Fruit fly (Drosophila melanogaster) whole organism, embryonic: ENCODE results near the gene Cyp311a1.

ENCODE experiments used
- ATbp ChIP-seq: fragments of 200-800 bp; sonication (Bioruptor generic); optimal IDR thresholded peaks from 2 replicates; lab custom pipeline; 2017; ENCODE audit warnings: missing biosample characterization, mild to moderate bottlenecking, missing genetic modification characterization, missing genetic modification reagents
- Atf6 ChIP-seq: fragments of 200-800 bp; sonication (Bioruptor generic); IDR thresholded peaks from 2 replicates; pipeline ENCODE4 v1.3.6; 2022; ENCODE audit warnings: missing biosample characterization, missing genetic modification characterization
- CG10959 ChIP-seq: fragments of 200-800 bp; sonication (Bioruptor generic); IDR thresholded peaks from 2 replicates; pipeline ENCODE4 v1.3.6; 2022; ENCODE audit warnings: missing biosample characterization, missing genetic modification characterization
- CG11504 ChIP-seq: fragments of 200-800 bp; sonication (Bioruptor generic); optimal IDR thresholded peaks from 3 replicates; lab custom pipeline; 2019; ENCODE audit warnings: missing biosample characterization, mild to moderate bottlenecking, missing genetic modification characterization, moderate library complexity
- CG11695 ChIP-seq: fragments of 200-800 bp; sonication (Bioruptor generic); IDR thresholded peaks from 3 replicates; pipeline ENCODE4 v1.3.6; 2022; ENCODE audit warnings: missing biosample characterization, missing genetic modification characterization
- CG12071 ChIP-seq: fragments of 200-800 bp; sonication (Bioruptor generic); optimal IDR thresholded peaks from 3 replicates; lab custom pipeline; 2018; ENCODE audit warnings: missing biosample characterization, mild to moderate bottlenecking, missing genetic modification characterization
- CG12769 ChIP-seq: fragments of 200-800 bp; sonication (Bioruptor generic); optimal IDR thresholded peaks from 2 replicates; lab custom pipeline; 2019; ENCODE audit warnings: missing biosample characterization, mild to moderate bottlenecking, missing genetic modification characterization, moderate library complexity
- CG14667 ChIP-seq: fragments of 200-800 bp; sonication (Bioruptor generic); IDR thresholded peaks from 2 replicates; pipeline ENCODE4 v1.3.6; 2022; ENCODE audit warnings: missing biosample characterization, missing genetic modification characterization
- CG16779 ChIP-seq: fragments of 200-800 bp; sonication (Bioruptor generic); IDR thresholded peaks from 2 replicates; pipeline ENCODE4 v1.3.6; 2022; ENCODE audit warnings: missing biosample characterization, missing genetic modification characterization
- CG18011 ChIP-seq: fragments of 200-800 bp; sonication (Bioruptor generic); optimal IDR thresholded peaks from 2 replicates; lab custom pipeline; 2017; ENCODE audit warnings: missing biosample characterization, missing genetic modification characterization, mild to moderate bottlenecking, moderate library complexity, missing genotype
- CG1832 ChIP-seq: fragments of 200-800 bp; sonication (Bioruptor generic); optimal IDR thresholded peaks from 2 replicates; lab custom pipeline; 2017; ENCODE audit warnings: missing biosample characterization, mild to moderate bottlenecking, missing genetic modification characterization, inconsistent platforms
- CG2116 ChIP-seq: fragments of 200-800 bp; sonication (Bioruptor generic); optimal IDR thresholded peaks from 3 replicates; lab custom pipeline; 2018; ENCODE audit warnings: missing biosample characterization, mild to moderate bottlenecking, missing genetic modification characterization
- CG4424 ChIP-seq: fragments of 200-800 bp; sonication (Bioruptor generic); optimal IDR thresholded peaks from 3 replicates; lab custom pipeline; 2016; ENCODE audit warnings: missing biosample characterization, missing genetic modification characterization
- CG4730 ChIP-seq: fragments of 200-800 bp; sonication (Bioruptor generic); IDR thresholded peaks from 2 replicates; pipeline ENCODE4 v1.3.6; 2022; ENCODE audit warnings: missing biosample characterization, missing genetic modification characterization
- CG6791 ChIP-seq: fragments of 200-800 bp; sonication (Bioruptor generic); IDR thresholded peaks from 3 replicates; pipeline ENCODE4 v1.3.6; 2022; ENCODE audit warnings: missing biosample characterization, missing genetic modification characterization; ENCODE audit not compliant: partially characterized antibody
- CG9215 ChIP-seq: fragments of 200-800 bp; sonication (Bioruptor generic); IDR thresholded peaks from 2 replicates; pipeline ENCODE4 v1.3.6; 2022; ENCODE audit warnings: missing biosample characterization, missing genetic modification characterization
- CkIIα-i1 ChIP-seq: fragments of 200-800 bp; sonication (Bioruptor generic); IDR thresholded peaks from 2 replicates; pipeline ENCODE4 v1.3.6; 2022; ENCODE audit warnings: missing biosample characterization, missing genetic modification characterization
- Doc2 ChIP-seq: fragments of 200-800 bp; sonication (Bioruptor generic); IDR thresholded peaks from 2 replicates; pipeline ENCODE4 v1.3.6; 2022; ENCODE audit warnings: missing biosample characterization, missing genetic modification characterization
- Doc3 ChIP-seq: fragments of 200-800 bp; sonication (Bioruptor generic); IDR thresholded peaks from 3 replicates; pipeline ENCODE4 v1.3.6; 2022; ENCODE audit warnings: missing biosample characterization, missing genetic modification characterization; ENCODE audit not compliant: partially characterized antibody
- Dref ChIP-seq: fragments of 200-800 bp; sonication (Bioruptor generic); IDR thresholded peaks from 2 replicates; pipeline ENCODE4 v1.3.6; 2022; ENCODE audit warnings: missing biosample characterization, missing genetic modification characterization
- Drgx ChIP-seq: fragments of 200-800 bp; sonication (Bioruptor generic); IDR thresholded peaks from 2 replicates; pipeline ENCODE4 v1.3.6; 2022; ENCODE audit warnings: missing biosample characterization, missing genetic modification characterization
- E2f1 ChIP-seq: fragments of 200-800 bp; sonication (Bioruptor generic); IDR thresholded peaks from 2 replicates; pipeline ENCODE4 v1.3.6; 2022; ENCODE audit warnings: missing biosample characterization, missing genetic modification characterization
- Fer1 ChIP-seq: fragments of 200-800 bp; sonication (Bioruptor generic); optimal IDR thresholded peaks from 2 replicates; lab custom pipeline; 2017; ENCODE audit warnings: missing biosample characterization, mild to moderate bottlenecking, missing genetic modification characterization
- Lpt ChIP-seq: fragments of >200 bp; optimal IDR thresholded peaks from 2 replicates; lab custom pipeline; 2018; ENCODE audit warnings: missing biosample characterization, missing genetic modification characterization
- NK7.1 ChIP-seq: fragments of 200-800 bp; sonication (Bioruptor generic); optimal IDR thresholded peaks from 3 replicates; lab custom pipeline; 2016; ENCODE audit warnings: missing biosample characterization, missing genetic modification characterization
- Nf-YA ChIP-seq: fragments of 200-800 bp; sonication (Bioruptor generic); IDR thresholded peaks from 2 replicates; pipeline ENCODE4 v1.3.6; 2022; ENCODE audit warnings: missing biosample characterization, missing genetic modification characterization
- Oli ChIP-seq: fragments of 200-800 bp; sonication (Bioruptor generic); optimal IDR thresholded peaks from 2 replicates; lab custom pipeline; 2018; ENCODE audit warnings: missing biosample characterization, mild to moderate bottlenecking, missing genetic modification characterization, moderate library complexity
- Pdp1 ChIP-seq, 2 experiments: fragments of 200-800 bp; sonication (Bioruptor generic); optimal IDR thresholded peaks; 3 replicates each; lab custom pipeline; 2016; ENCODE audit warnings: missing biosample characterization in 2 of 2, missing genetic modification characterization in 2 of 2, mild to moderate bottlenecking in 1 of 2, moderate library complexity in 1 of 2
- Scr ChIP-seq: fragments of 200-800 bp; sonication (Bioruptor generic); IDR thresholded peaks from 2 replicates; pipeline ENCODE4 v1.3.6; 2022; ENCODE audit warnings: missing biosample characterization, missing genetic modification characterization; ENCODE audit not compliant: partially characterized antibody
- Taf1 ChIP-seq: fragments of 200-800 bp; sonication (Bioruptor generic); IDR thresholded peaks from 2 replicates; pipeline ENCODE4 v1.3.6; 2022; ENCODE audit warnings: missing biosample characterization, missing genetic modification characterization
- Trl ChIP-seq, 3 experiments: fragments of >200 bp in 2 of 3; fragments of 200-800 bp in 1 of 3; sonication (Bioruptor generic) in 1 of 3; optimal IDR thresholded peaks; 2 replicates in 1 of 3; 3 replicates in 2 of 3; lab custom pipeline; 2016 to 2017; ENCODE audit warnings: missing biosample characterization in 1 of 3, missing genetic modification characterization in 1 of 3
- caup ChIP-seq: fragments of 200-800 bp; sonication (Bioruptor generic); optimal IDR thresholded peaks from 3 replicates; lab custom pipeline; 2017; ENCODE audit warnings: missing biosample characterization, mild to moderate bottlenecking, missing genetic modification characterization, moderate library complexity; ENCODE audit not compliant: severe bottlenecking
- eve ChIP-seq, 2 experiments: fragments of >200 bp; optimal IDR thresholded peaks; 2 replicates each; lab custom pipeline; 2017; ENCODE audit warnings: missing biosample characterization in 2 of 2, missing genetic modification characterization in 2 of 2
- grn ChIP-seq: fragments of 200-800 bp; sonication (Bioruptor generic); optimal IDR thresholded peaks from 3 replicates; lab custom pipeline; 2017; ENCODE audit warnings: missing biosample characterization, missing genetic modification characterization
- gsb-n ChIP-seq: fragments of 200-800 bp; sonication (Bioruptor generic); optimal IDR thresholded peaks from 3 replicates; lab custom pipeline; 2018; ENCODE audit warnings: missing biosample characterization, mild to moderate bottlenecking, missing genetic modification characterization
- inv ChIP-seq: fragments of 200-800 bp; sonication (Bioruptor generic); IDR thresholded peaks from 2 replicates; pipeline ENCODE4 v1.3.6; 2022; ENCODE audit warnings: missing biosample characterization, missing genetic modification characterization; ENCODE audit not compliant: partially characterized antibody
- kah ChIP-seq: fragments of 200-800 bp; sonication (Bioruptor generic); optimal IDR thresholded peaks from 2 replicates; lab custom pipeline; 2018; ENCODE audit warnings: missing biosample characterization, mild to moderate bottlenecking, missing genetic modification characterization
- kay ChIP-seq: fragments of 200-800 bp; sonication (Bioruptor generic); optimal IDR thresholded peaks from 2 replicates; lab custom pipeline; 2016; ENCODE audit warnings: missing biosample characterization, missing genetic modification characterization
- lab ChIP-seq: fragments of 200-800 bp; sonication (Bioruptor generic); optimal IDR thresholded peaks from 3 replicates; lab custom pipeline; 2017; ENCODE audit warnings: missing biosample characterization, missing genetic modification characterization, mild to moderate bottlenecking, moderate library complexity, missing genetic modification reagents
- maf-S ChIP-seq: fragments of 200-800 bp; sonication (Bioruptor generic); optimal IDR thresholded peaks from 2 replicates; lab custom pipeline; 2016; ENCODE audit warnings: missing biosample characterization, missing genetic modification characterization
- pnt ChIP-seq: fragments of 200-800 bp; sonication (Bioruptor generic); optimal IDR thresholded peaks from 3 replicates; lab custom pipeline; 2016; ENCODE audit warnings: missing biosample characterization, missing genetic modification characterization
- psq ChIP-seq: fragments of 200-800 bp; sonication (Bioruptor generic); optimal IDR thresholded peaks from 2 replicates; lab custom pipeline; 2017; ENCODE audit warnings: missing biosample characterization, missing genetic modification characterization
- sd ChIP-seq: fragments of 200-800 bp; sonication (Bioruptor generic); optimal IDR thresholded peaks from 3 replicates; lab custom pipeline; 2018; ENCODE audit warnings: missing biosample characterization, mild to moderate bottlenecking, missing genetic modification characterization, moderate library complexity
- sens ChIP-seq: fragments of 200-800 bp; sonication (Bioruptor generic); peaks from one replicate; lab custom pipeline; 2016; ENCODE audit warnings: missing biosample characterization, missing genetic modification characterization
- tin ChIP-seq: fragments of 200-800 bp; sonication (Bioruptor generic); optimal IDR thresholded peaks from 3 replicates; lab custom pipeline; 2016; ENCODE audit warnings: missing biosample characterization, missing genetic modification characterization
- tll ChIP-seq, 2 experiments: fragments of 200-800 bp in 1 of 2; fragments of >200 bp in 1 of 2; sonication (Bioruptor generic) in 1 of 2; optimal IDR thresholded peaks; 2 replicates each; lab custom pipeline; 2017 to 2019; ENCODE audit warnings: missing biosample characterization in 2 of 2, missing genetic modification characterization in 2 of 2, mild to moderate bottlenecking in 1 of 2, moderate library complexity in 1 of 2
- vvl ChIP-seq: fragments of 200-800 bp; sonication (Bioruptor generic); IDR thresholded peaks from 2 replicates; pipeline ENCODE4 v1.3.6; 2022; ENCODE audit warnings: missing biosample characterization, missing genetic modification characterization
- yki ChIP-seq: fragments of >200 bp; optimal IDR thresholded peaks from 3 replicates; lab custom pipeline; 2018
- zf30C ChIP-seq: fragments of 200-800 bp; sonication (Bioruptor generic); optimal IDR thresholded peaks from 3 replicates; lab custom pipeline; 2018; ENCODE audit warnings: missing biosample characterization, mild to moderate bottlenecking, missing genetic modification characterization

The Cyp311a1 gene

dm6 chrX:12007593-12007992 lies 23.7 kb downstream of the Cyp311a1 start:
- TF ChIP-seq CG10959 = no peak
- TF ChIP-seq CG12769 = peak; percentile 77
- TF ChIP-seq CG1832 (GFP tag; lab: Kevin White, UChicago) = peak; percentile 60
- TF ChIP-seq sens = peak; percentile 28
- peak; percentile 15 for TF ChIP-seq grn (GFP tag; lab: Kevin White, UChicago)
- TF ChIP-seq Lpt (GFP tag; lab: Kevin White, UChicago) = no peak
- TF ChIP-seq Atf6 (GFP tag; lab: Robert Waterston, UW) = no peak
- TF ChIP-seq NK7.1 (GFP tag; lab: Kevin White, UChicago) = no peak
- no peak for TF ChIP-seq Doc3 (GFP tag; lab: Robert Waterston, UW)
- TF ChIP-seq sd (tag; lab: Kevin White, UChicago) = peak; percentile 92
- TF ChIP-seq CG14667 (GFP tag; lab: Robert Waterston, UW) = no peak
- TF ChIP-seq CG4730 (GFP tag; lab: Robert Waterston, UW) = no peak
- no peak for TF ChIP-seq CG4424 (GFP tag; lab: Kevin White, UChicago)
- TF ChIP-seq Fer1 (GFP tag; lab: Kevin White, UChicago) = no peak
- TF ChIP-seq CG16779 = no peak
- no peak for TF ChIP-seq caup (GFP tag; lab: Kevin White, UChicago)
- no peak for TF ChIP-seq Dref (GFP tag; lab: Robert Waterston, UW)
- no peak for TF ChIP-seq tin (GFP tag; lab: Kevin White, UChicago)
- no peak for TF ChIP-seq inv (GFP tag; lab: Robert Waterston, UW)
- TF ChIP-seq CkIIα-i1 (GFP tag; lab: Robert Waterston, UW) = no peak
- peak; percentile 71 to 77 for TF ChIP-seq Trl (optimal IDR thresholded peaks at IDR 0.05; lab: Kevin White, UChicago)
- TF ChIP-seq Trl (GFP tag; optimal IDR thresholded peaks at IDR 0.05; lab: Kevin White, UChicago) = no peak
- no peak for TF ChIP-seq CG2116
- TF ChIP-seq eve (GFP tag; optimal IDR thresholded peaks at IDR 0.05; lab: Kevin White, UChicago) = no peak
- TF ChIP-seq yki (lab: Kevin White, UChicago) = peak; percentile 44

DNA sequence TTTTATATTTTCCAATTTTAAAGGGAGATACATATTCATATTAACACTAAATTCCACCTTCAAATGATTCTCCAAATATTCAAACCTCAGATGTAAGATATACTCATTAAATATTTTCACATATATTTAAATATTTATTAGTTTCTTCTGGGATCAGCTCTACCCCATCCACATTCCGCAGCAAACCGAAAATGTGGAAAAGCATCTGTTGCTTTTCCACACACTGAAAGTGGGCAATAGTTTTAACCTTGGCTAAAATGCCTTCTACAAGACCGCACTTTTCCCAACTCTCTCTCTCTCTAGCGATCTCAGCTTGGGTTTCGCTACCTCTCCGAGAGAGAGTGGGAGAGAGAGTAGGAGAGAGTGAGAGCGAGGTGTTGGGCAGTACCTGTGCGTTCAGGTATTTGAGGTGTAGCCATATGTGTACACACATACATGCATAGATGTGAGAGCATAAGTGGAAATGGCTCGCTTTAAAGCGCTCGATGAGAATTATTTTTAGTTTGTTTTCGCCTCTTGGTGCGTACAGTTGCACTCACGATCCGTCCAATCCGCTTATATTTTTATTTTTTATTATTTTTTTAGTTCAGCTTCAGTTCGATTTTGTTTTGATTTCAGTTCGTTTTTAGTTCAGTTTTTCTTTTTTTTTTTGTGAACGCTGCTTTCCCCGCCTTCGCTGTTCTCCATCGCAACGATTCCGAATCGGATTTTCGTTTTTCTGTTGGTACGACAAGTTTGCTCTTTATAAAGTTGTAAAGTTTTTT lies 24.4 kb downstream of the Cyp311a1 start, which contains the start of gene CG1806:
TSS of gene CG1806 (plus strand) at position 499 of the 764 bp plus-strand sequence.
- no peak for TF ChIP-seq CG18011 (GFP tag; lab: Kevin White, UChicago)
- no peak for TF ChIP-seq CG6791 (GFP tag; lab: Robert Waterston, UW)
- no peak for TF ChIP-seq kah (GFP tag; lab: Kevin White, UChicago)
- TF ChIP-seq Scr (GFP tag; lab: Robert Waterston, UW) = no peak; the same call in 1 of the 2 replicates
- no peak for TF ChIP-seq Doc2 (GFP tag; lab: Robert Waterston, UW)
- TF ChIP-seq CG12071 (GFP tag; lab: Kevin White, UChicago) = peak; percentile 24
- no peak for TF ChIP-seq Nf-YA (GFP tag; lab: Robert Waterston, UW)
- no peak for TF ChIP-seq Pdp1 (GFP tag; optimal IDR thresholded peaks at IDR 0.05; lab: Kevin White, UChicago)
- no peak for TF ChIP-seq CG11504
- TF ChIP-seq pnt = no peak
- no peak for TF ChIP-seq CG11695 (GFP tag; lab: Robert Waterston, UW)
- no peak for TF ChIP-seq E2f1 (GFP tag; lab: Robert Waterston, UW)
- peak; percentile 11 for TF ChIP-seq lab (GFP tag; lab: Kevin White, UChicago)
- TF ChIP-seq Drgx (GFP tag; lab: Robert Waterston, UW) = peak; percentile 64
- TF ChIP-seq Oli (tag; lab: Kevin White, UChicago) = no peak
- TF ChIP-seq Taf1 (GFP tag; lab: Robert Waterston, UW) = no peak
- TF ChIP-seq gsb-n (tag; lab: Kevin White, UChicago) = no peak
- TF ChIP-seq psq (GFP tag; lab: Kevin White, UChicago) = no peak
- TF ChIP-seq tll (GFP tag; optimal IDR thresholded peaks at IDR 0.05; lab: Kevin White, UChicago) = no peak
- no peak for TF ChIP-seq ATbp (GFP tag; lab: Kevin White, UChicago)
- TF ChIP-seq zf30C = no peak
- TF ChIP-seq CG9215 (GFP tag; lab: Robert Waterston, UW) = no peak
- no peak for TF ChIP-seq CG10959
- no peak for TF ChIP-seq kay (GFP tag; lab: Kevin White, UChicago)
- no peak for TF ChIP-seq maf-S (GFP tag; lab: Kevin White, UChicago)
- TF ChIP-seq vvl (GFP tag; lab: Robert Waterston, UW) = peak; percentile 35; the same call in 1 of the 2 replicates
